Worm (Caenorhabditis elegans) whole organism, L4/young adult: ENCODE measurements around the gene arx-2.

Experiments used
- W03F9.2 ChIP-seq: fragments of 150-350 bp; optimal IDR thresholded peaks from 2 replicates; lab custom pipeline; 2014; ENCODE audit warnings: missing biosample characterization, missing genetic modification characterization
- dao-5 ChIP-seq: sonication (generic microtip); optimal IDR thresholded peaks from 2 replicates; lab custom pipeline; 2016; ENCODE audit warnings: missing genotype, missing genetic modification characterization, moderate library complexity, missing compliant biosample characterization
- him-1 ChIP-seq: sonication (generic microtip); optimal IDR thresholded peaks from 2 replicates; lab custom pipeline; 2016; ENCODE audit warnings: missing genotype, missing genetic modification reagents, missing genetic modification characterization, missing compliant biosample characterization

ce11 chrV:10379761-10380160, 41.6 kb upstream of the arx-2 start:
- TF ChIP-seq W03F9.2 (no peak), dao-5 (tag; lab: Kevin White, UChicago) (no peak), him-1 (tag; lab: Kevin White, UChicago) (no peak)
